Fruit fly (Drosophila melanogaster) whole organism, pupa: ENCODE measurements around the gene Fkbp39.

Experiments used
- CG10348 ChIP-seq: fragments of 200-800 bp; sonication (Bioruptor generic); IDR thresholded peaks from 2 replicates; pipeline ENCODE4 v1.3.6; 2022; ENCODE audit warnings: missing biosample characterization, missing genetic modification characterization
- CG13204 ChIP-seq: fragments of 200-800 bp; sonication (Bioruptor generic); optimal IDR thresholded peaks from 2 replicates; lab custom pipeline; 2018; ENCODE audit warnings: missing biosample characterization, mild to moderate bottlenecking, missing genetic modification characterization, moderate library complexity
- CG8301 ChIP-seq: fragments of 200-800 bp; sonication (Bioruptor generic); optimal IDR thresholded peaks from 2 replicates; lab custom pipeline; 2018; ENCODE audit warnings: missing biosample characterization, mild to moderate bottlenecking, missing genetic modification characterization
- EcR ChIP-seq: fragments of 200-800 bp; sonication (Bioruptor generic); optimal IDR thresholded peaks from 3 replicates; lab custom pipeline; 2019; ENCODE audit warnings: missing biosample characterization, missing genetic modification characterization, mild to moderate bottlenecking, moderate library complexity, missing genetic modification reagents

dm6 chr3R:15289828-15290641 lies 42.9 kb downstream of the Fkbp39 start:
- TF ChIP-seq CG13204 (GFP tag; lab: Kevin White, UChicago) (no peak), EcR (GFP tag; lab: Kevin White, UChicago) (no peak), CG8301 (no peak), CG10348 (GFP tag; lab: Robert Waterston, UW) (no peak)
